Worm (Caenorhabditis elegans): Measurements from ENCODE around the gene nlp-25.

nlp-25 gene

ce11 chrV:19623523-19624312 is 17.7 kb downstream of the nlp-25 start:
- TF ChIP-seq lsy-2 (tag; optimal IDR thresholded peaks at IDR 0.05) (peak in 1 of 2 experiments; percentile 9), ama-1 (optimal IDR thresholded peaks at IDR 0.05) (no peak), nhr-129 (tag; optimal IDR thresholded peaks at IDR 0.05) (peak; percentile 13)

ce11 chrV:19624749-19625148 is 18.8 kb downstream of the nlp-25 start, which contains the start of gene dyf-19:
dyf-19 (plus strand) TSS chrV:19625049.
- TF ChIP-seq nhr-10 (tag; optimal IDR thresholded peaks at IDR 0.05): no peak
- TF ChIP-seq aly-2 (tag; optimal IDR thresholded peaks at IDR 0.05): no peak
- no peak for TF ChIP-seq unc-62 (GFP tag; optimal IDR thresholded peaks at IDR 0.05)
- TF ChIP-seq mab-5 (tag; optimal IDR thresholded peaks at IDR 0.05): no peak
- no peak for TF ChIP-seq alr-1 (tag; optimal IDR thresholded peaks at IDR 0.05)
- no peak for TF ChIP-seq nhr-11 (tag; optimal IDR thresholded peaks at IDR 0.05)
- TF ChIP-seq lsy-2 (tag; optimal IDR thresholded peaks at IDR 0.05): no peak
- TF ChIP-seq lin-11 (tag; optimal IDR thresholded peaks at IDR 0.05): no peak
- no peak for TF ChIP-seq ama-1 (optimal IDR thresholded peaks at IDR 0.05)

- TF ChIP-seq nhr-12 (tag; optimal IDR thresholded peaks at IDR 0.05) (no peak), nhr-25 (tag; optimal IDR thresholded peaks at IDR 0.05) (no peak), nhr-237 (tag; optimal IDR thresholded peaks at IDR 0.05) (no peak), nhr-6 (tag; optimal IDR thresholded peaks at IDR 0.05) (no peak)
Observed at ce11 chrV:19625719-19626118, 19.7 kb downstream of the nlp-25 start.

- TF ChIP-seq sma-3 (GFP tag; optimal IDR thresholded peaks at IDR 0.05) (no peak), nhr-6 (tag; optimal IDR thresholded peaks at IDR 0.05) (no peak), lin-13 (GFP tag; optimal IDR thresholded peaks at IDR 0.05) (no peak), ceh-82 (tag; optimal IDR thresholded peaks at IDR 0.05) (no peak), blmp-1 (tag; optimal IDR thresholded peaks at IDR 0.05; ENCODE audit: insufficient read depth) (no peak), ZK546.5 (tag; optimal IDR thresholded peaks at IDR 0.05) (no peak), dmd-4 (tag; optimal IDR thresholded peaks at IDR 0.05) (no peak), skn-1 (tag; optimal IDR thresholded peaks at IDR 0.05) (no peak), crh-2 (tag; optimal IDR thresholded peaks at IDR 0.05) (no peak), sem-4 (tag; optimal IDR thresholded peaks at IDR 0.05) (no peak), nhr-25 (tag; optimal IDR thresholded peaks at IDR 0.05) (no peak), elt-1 (tag; optimal IDR thresholded peaks at IDR 0.05) (no peak), elt-3 (tag; optimal IDR thresholded peaks at IDR 0.05) (no peak)
Observed at ce11 chrV:19629544-19629943, 23.6 kb downstream of the nlp-25 start.

ce11 chrV:19629973-19630372 is 24.0 kb downstream of the nlp-25 start:
- no peak for TF ChIP-seq mbf-1 (tag; optimal IDR thresholded peaks at IDR 0.05)
- no peak for TF ChIP-seq nhr-12 (tag; optimal IDR thresholded peaks at IDR 0.05)
- no peak for TF ChIP-seq nhr-77 (tag; optimal IDR thresholded peaks at IDR 0.05)
- TF ChIP-seq lin-11 (tag; optimal IDR thresholded peaks at IDR 0.05): no peak
- no peak for TF ChIP-seq egl-27 (tag; optimal IDR thresholded peaks at IDR 0.05)
- no peak for TF ChIP-seq F13H6.1 (tag; optimal IDR thresholded peaks at IDR 0.05)
- no peak for TF ChIP-seq sma-3 (GFP tag; optimal IDR thresholded peaks at IDR 0.05)
- no peak for TF ChIP-seq nhr-10 (tag; optimal IDR thresholded peaks at IDR 0.05)
- no peak for TF ChIP-seq ceh-16 (tag; optimal IDR thresholded peaks at IDR 0.05)
- no peak for TF ChIP-seq R02D3.7 (tag; optimal IDR thresholded peaks at IDR 0.05)
- no peak for TF ChIP-seq elt-3 (tag; optimal IDR thresholded peaks at IDR 0.05)
- TF ChIP-seq C34F6.9 (tag; optimal IDR thresholded peaks at IDR 0.05): no peak
- TF ChIP-seq ztf-11 (tag; optimal IDR thresholded peaks at IDR 0.05): no peak
- no peak for TF ChIP-seq lsy-2 (tag; optimal IDR thresholded peaks at IDR 0.05)
- no peak for TF ChIP-seq dmd-4 (tag; optimal IDR thresholded peaks at IDR 0.05)
- no peak for TF ChIP-seq alr-1 (tag; optimal IDR thresholded peaks at IDR 0.05)

- TF ChIP-seq unc-39 (tag; optimal IDR thresholded peaks at IDR 0.05) (no peak), mdl-1 (tag; optimal IDR thresholded peaks at IDR 0.05) (no peak), zag-1 (tag; optimal IDR thresholded peaks at IDR 0.05) (no peak), Y55F3AM.14 (GFP tag; optimal IDR thresholded peaks at IDR 0.05) (no peak), skn-1 (tag; optimal IDR thresholded peaks at IDR 0.05) (no peak), blmp-1 (tag; optimal IDR thresholded peaks at IDR 0.05; ENCODE audit: insufficient read depth) (no peak), lin-13 (GFP tag; optimal IDR thresholded peaks at IDR 0.05) (no peak), dmd-4 (tag; optimal IDR thresholded peaks at IDR 0.05) (no peak), unc-55 (GFP tag; optimal IDR thresholded peaks at IDR 0.05) (no peak), nhr-10 (tag; optimal IDR thresholded peaks at IDR 0.05) (no peak), nhr-12 (tag; optimal IDR thresholded peaks at IDR 0.05) (no peak), sma-3 (GFP tag; optimal IDR thresholded peaks at IDR 0.05) (no peak), nhr-25 (tag; optimal IDR thresholded peaks at IDR 0.05) (no peak), fos-1 (tag; optimal IDR thresholded peaks at IDR 0.05) (no peak), ZK546.5 (tag; optimal IDR thresholded peaks at IDR 0.05) (no peak), snpc-4 (tag; optimal IDR thresholded peaks at IDR 0.05) (no peak), egl-27 (tag; optimal IDR thresholded peaks at IDR 0.05) (no peak)
Observed at ce11 chrV:19630569-19630968, 24.6 kb downstream of the nlp-25 start.

Data from whole organism, L2 larva.